Fruit fly (Drosophila melanogaster) whole organism, prepupa: ENCODE results near the gene Hecw.

Source experiments
- Blimp-1 ChIP-seq: fragments of 200-800 bp; sonication (Bioruptor generic); optimal IDR thresholded peaks from 3 replicates; lab custom pipeline; 2017; ENCODE audit warnings: missing biosample characterization, missing genetic modification characterization, mild to moderate bottlenecking, moderate library complexity, missing genetic modification reagents
- CG10631 ChIP-seq: fragments of 200-800 bp; sonication (Bioruptor generic); optimal IDR thresholded peaks from 2 replicates; lab custom pipeline; 2016; ENCODE audit warnings: missing biosample characterization, missing genetic modification characterization
- CG10669 ChIP-seq: fragments of 200-800 bp; sonication (Bioruptor generic); optimal IDR thresholded peaks from 3 replicates; lab custom pipeline; 2018; ENCODE audit warnings: missing biosample characterization, mild to moderate bottlenecking, missing genetic modification characterization, moderate library complexity
- CG11294 ChIP-seq: fragments of 200-800 bp; sonication (Bioruptor generic); IDR thresholded peaks from 2 replicates; pipeline ENCODE4 v1.3.6; 2022; ENCODE audit warnings: missing biosample characterization, missing genetic modification characterization
- CG11762 ChIP-seq: fragments of 200-800 bp; sonication (Bioruptor generic); optimal IDR thresholded peaks from 3 replicates; lab custom pipeline; 2016; ENCODE audit warnings: missing biosample characterization, missing genetic modification characterization; ENCODE audit not compliant: insufficient read depth
- CG11902 ChIP-seq: fragments of 200-800 bp; sonication (Bioruptor generic); optimal IDR thresholded peaks from 3 replicates; lab custom pipeline; 2016; ENCODE audit warnings: missing biosample characterization, missing genetic modification characterization
- CG15336 ChIP-seq: fragments of 200-800 bp; sonication (Bioruptor generic); IDR thresholded peaks from 2 replicates; pipeline ENCODE4 v1.3.6; 2022; ENCODE audit warnings: missing biosample characterization, missing genetic modification characterization
- CG1621 ChIP-seq: fragments of 200-800 bp; sonication (Bioruptor generic); optimal IDR thresholded peaks from 3 replicates; lab custom pipeline; 2018; ENCODE audit warnings: missing biosample characterization, mild to moderate bottlenecking, missing genetic modification characterization
- CG16779 ChIP-seq: fragments of 200-800 bp; sonication (Bioruptor generic); optimal IDR thresholded peaks from 3 replicates; lab custom pipeline; 2017; ENCODE audit warnings: missing biosample characterization, mild to moderate bottlenecking, missing genetic modification characterization
- CG3032 ChIP-seq: fragments of 200-800 bp; optimal IDR thresholded peaks from 2 replicates; lab custom pipeline; 2019; ENCODE audit warnings: missing biosample characterization, mild to moderate bottlenecking, missing genetic modification characterization, moderate library complexity
- CG31627 ChIP-seq: fragments of 200-800 bp; sonication (Bioruptor generic); optimal IDR thresholded peaks from 3 replicates; lab custom pipeline; 2016; ENCODE audit warnings: missing biosample characterization, missing genetic modification characterization
- CG32006 ChIP-seq: fragments of 200-800 bp; sonication (Bioruptor generic); optimal IDR thresholded peaks from 3 replicates; lab custom pipeline; 2017; ENCODE audit warnings: missing biosample characterization, mild to moderate bottlenecking, missing genetic modification characterization
- CG34406 ChIP-seq: fragments of 200-800 bp; sonication (Bioruptor generic); optimal IDR thresholded peaks from 3 replicates; lab custom pipeline; 2016; ENCODE audit warnings: missing biosample characterization, missing genetic modification characterization
- CG3919 ChIP-seq: fragments of 200-800 bp; sonication (Bioruptor generic); optimal IDR thresholded peaks from 3 replicates; lab custom pipeline; 2016; ENCODE audit warnings: missing biosample characterization, missing genetic modification characterization
- CG6163 ChIP-seq: fragments of 200-800 bp; sonication (Bioruptor generic); IDR thresholded peaks from 3 replicates; pipeline ENCODE4 v1.3.6; 2022; ENCODE audit warnings: missing biosample characterization, missing genetic modification characterization
- CG6792 ChIP-seq: fragments of 200-800 bp; sonication (Bioruptor generic); optimal IDR thresholded peaks from 3 replicates; lab custom pipeline; 2016; ENCODE audit warnings: missing biosample characterization, missing genetic modification characterization
- CG6854 ChIP-seq: fragments of 200-800 bp; sonication (Bioruptor generic); optimal IDR thresholded peaks from 2 replicates; lab custom pipeline; 2017; ENCODE audit warnings: missing biosample characterization, mild to moderate bottlenecking, missing genetic modification characterization
- CG7368 ChIP-seq: fragments of 200-800 bp; sonication (Bioruptor generic); optimal IDR thresholded peaks from 3 replicates; lab custom pipeline; 2016; ENCODE audit warnings: missing biosample characterization, missing genetic modification characterization
- CG8119 ChIP-seq: fragments of 200-800 bp; sonication (Bioruptor generic); IDR thresholded peaks from 3 replicates; pipeline ENCODE4 v1.3.6; 2022; ENCODE audit warnings: missing biosample characterization, missing genetic modification characterization
- CG8319 ChIP-seq: fragments of 200-800 bp; sonication (Bioruptor generic); optimal IDR thresholded peaks from 3 replicates; lab custom pipeline; 2016; ENCODE audit warnings: missing biosample characterization, missing genetic modification characterization
- CG8632 ChIP-seq: fragments of 200-800 bp; sonication (Bioruptor generic); optimal IDR thresholded peaks from 3 replicates; lab custom pipeline; 2016; ENCODE audit warnings: missing biosample characterization, missing genetic modification characterization
- CG9139 ChIP-seq: fragments of 200-800 bp; sonication (Bioruptor generic); optimal IDR thresholded peaks from 3 replicates; lab custom pipeline; 2017; ENCODE audit warnings: missing biosample characterization, mild to moderate bottlenecking, missing genetic modification characterization
- Eip78C ChIP-seq: fragments of 200-800 bp; sonication (Bioruptor generic); peaks from one replicate; lab custom pipeline; 2016; ENCODE audit warnings: missing biosample characterization, missing genetic modification characterization
- Eip93F ChIP-seq: fragments of 200-800 bp; sonication (Bioruptor generic); optimal IDR thresholded peaks from 2 replicates; lab custom pipeline; 2016; ENCODE audit warnings: missing biosample characterization, mild to moderate bottlenecking, missing genetic modification characterization
- Ets21C ChIP-seq: fragments of 200-800 bp; sonication (Bioruptor generic); optimal IDR thresholded peaks from 3 replicates; lab custom pipeline; 2016; ENCODE audit warnings: missing biosample characterization, missing genetic modification characterization
- Gug ChIP-seq: fragments of 200-800 bp; sonication (Bioruptor generic); IDR thresholded peaks from 2 replicates; pipeline ENCODE4 v1.3.6; 2022; ENCODE audit warnings: missing biosample characterization, missing genetic modification characterization
- Hr38 ChIP-seq: sonication (Bioruptor generic); optimal IDR thresholded peaks from 2 replicates; lab custom pipeline; 2016; ENCODE audit warnings: missing biosample characterization, missing genetic modification characterization
- Met ChIP-seq: fragments of 200-800 bp; sonication (Bioruptor generic); optimal IDR thresholded peaks from 3 replicates; lab custom pipeline; 2016; ENCODE audit warnings: missing biosample characterization, missing genetic modification characterization
- Sox102F ChIP-seq: fragments of 200-800 bp; sonication (Bioruptor generic); optimal IDR thresholded peaks from 2 replicates; lab custom pipeline; 2016; ENCODE audit warnings: missing biosample characterization, mild to moderate bottlenecking, missing genetic modification characterization
- Sox14 ChIP-seq: fragments of 200-800 bp; sonication (Bioruptor generic); optimal IDR thresholded peaks from 3 replicates; lab custom pipeline; 2016; ENCODE audit warnings: missing biosample characterization, missing genetic modification characterization
- achi ChIP-seq: fragments of 200-800 bp; sonication (Bioruptor generic); optimal IDR thresholded peaks from 3 replicates; lab custom pipeline; 2016; ENCODE audit warnings: missing biosample characterization, missing genetic modification characterization
- acj6 ChIP-seq: fragments of 200-800 bp; sonication (Bioruptor generic); optimal IDR thresholded peaks from 3 replicates; lab custom pipeline; 2016; ENCODE audit warnings: missing biosample characterization, missing genetic modification characterization
- cyc ChIP-seq: fragments of 200-800 bp; sonication (Bioruptor generic); optimal IDR thresholded peaks from 3 replicates; lab custom pipeline; 2016; ENCODE audit warnings: missing biosample characterization, missing genetic modification characterization
- dac ChIP-seq: fragments of 200-800 bp; sonication (Bioruptor generic); optimal IDR thresholded peaks from 2 replicates; lab custom pipeline; 2017; ENCODE audit warnings: missing biosample characterization, mild to moderate bottlenecking, missing genetic modification characterization
- dsx ChIP-seq: fragments of 200-800 bp; optimal IDR thresholded peaks from 3 replicates; lab custom pipeline; 2019; ENCODE audit warnings: missing biosample characterization, mild to moderate bottlenecking, missing genetic modification characterization, moderate library complexity; ENCODE audit not compliant: poor library complexity, severe bottlenecking
- eg ChIP-seq: fragments of 200-800 bp; sonication (Bioruptor generic); IDR thresholded peaks from 3 replicates; pipeline ENCODE4 v1.3.6; 2022; ENCODE audit warnings: missing biosample characterization, missing genetic modification characterization
- fd85E ChIP-seq: fragments of 200-800 bp; sonication (Bioruptor generic); optimal IDR thresholded peaks from 3 replicates; lab custom pipeline; 2016; ENCODE audit warnings: missing biosample characterization, missing genetic modification characterization
- lz ChIP-seq: fragments of 200-800 bp; sonication (Bioruptor generic); optimal IDR thresholded peaks from 3 replicates; lab custom pipeline; 2016; ENCODE audit warnings: missing biosample characterization, missing genetic modification characterization
- net ChIP-seq: fragments of 200-800 bp; sonication (Bioruptor generic); optimal IDR thresholded peaks from 3 replicates; lab custom pipeline; 2016; ENCODE audit warnings: missing biosample characterization, missing genetic modification characterization
- salr ChIP-seq, 2 experiments: fragments of 200-800 bp; sonication (Bioruptor generic); optimal IDR thresholded peaks; 3 replicates each; lab custom pipeline; 2016 to 2018; ENCODE audit warnings: missing biosample characterization in 2 of 2, missing genetic modification characterization in 2 of 2, mild to moderate bottlenecking in 1 of 2
- spab ChIP-seq: fragments of 200-800 bp; sonication (Bioruptor generic); optimal IDR thresholded peaks from 2 replicates; lab custom pipeline; 2017; ENCODE audit warnings: missing biosample characterization, mild to moderate bottlenecking, missing genetic modification characterization, missing genetic modification reagents
- ss ChIP-seq, 2 experiments: fragments of 200-800 bp; sonication (Bioruptor generic); optimal IDR thresholded peaks; 2 replicates in 1 of 2; 3 replicates in 1 of 2; lab custom pipeline; 2017 to 2018; ENCODE audit warnings: mild to moderate bottlenecking in 2 of 2, missing biosample characterization in 2 of 2, missing genetic modification characterization in 2 of 2, moderate library complexity in 1 of 2
- svp ChIP-seq: fragments of 200-800 bp; sonication (Bioruptor generic); peaks from one replicate; lab custom pipeline; 2016; ENCODE audit warnings: missing biosample characterization, missing genetic modification characterization
- vri ChIP-seq: fragments of 200-800 bp; sonication (Bioruptor generic); optimal IDR thresholded peaks from 3 replicates; lab custom pipeline; 2016; ENCODE audit warnings: missing biosample characterization, mild to moderate bottlenecking, missing genetic modification characterization

Gene Hecw

dm6 chrX:9655989-9656713 lies 47.4 kb downstream of the Hecw start (continued):
- TF ChIP-seq net: no peak
- TF ChIP-seq CG7368 (GFP tag; lab: Kevin White, UChicago): peak; percentile 21
- TF ChIP-seq CG3032: peak; percentile 72
- peak; percentile 9 to 48 for TF ChIP-seq salr (GFP tag; optimal IDR thresholded peaks at IDR 0.05; lab: Kevin White, UChicago)
- peak; percentile 24; the same call in 1 of the 3 replicates for TF ChIP-seq CG6163 (GFP tag; lab: Robert Waterston, UW)
- TF ChIP-seq CG3919 (GFP tag; lab: Kevin White, UChicago): peak; percentile 54
- TF ChIP-seq CG8319: peak; percentile 19
- TF ChIP-seq cyc (GFP tag; lab: Kevin White, UChicago): peak; percentile 46
- TF ChIP-seq fd85E (GFP tag; lab: Kevin White, UChicago): no peak
- TF ChIP-seq CG9139: no peak
- TF ChIP-seq CG15336 (GFP tag; lab: Robert Waterston, UW): no peak; the same call in 1 of the 2 replicates
- peak; percentile 82 for TF ChIP-seq dsx
- TF ChIP-seq achi (GFP tag; lab: Kevin White, UChicago): peak; percentile 44
- peak; percentile 81 for TF ChIP-seq svp
- TF ChIP-seq CG6854 (GFP tag; lab: Kevin White, UChicago): no peak
- TF ChIP-seq Sox14 (GFP tag; lab: Kevin White, UChicago): peak; percentile 40
- TF ChIP-seq CG34406 (GFP tag; lab: Kevin White, UChicago): peak; percentile 32
- peak; percentile 37 for TF ChIP-seq Sox102F (GFP tag; lab: Kevin White, UChicago)
- TF ChIP-seq CG8632 (GFP tag; lab: Kevin White, UChicago): peak; percentile 39
- TF ChIP-seq acj6: peak; percentile 61
- peak; percentile 41 for TF ChIP-seq Ets21C
- TF ChIP-seq eg (GFP tag; lab: Robert Waterston, UW): no peak; the same call in 2 of the 3 replicates
- peak; percentile 24 for TF ChIP-seq CG11902 (GFP tag; lab: Kevin White, UChicago)

dm6 chrX:9658095-9658838 lies 49.5 kb downstream of the Hecw start:
- TF ChIP-seq salr (GFP tag; optimal IDR thresholded peaks at IDR 0.05; lab: Kevin White, UChicago) (peak in 1 of 2 experiments; percentile 2), CG8632 (GFP tag; lab: Kevin White, UChicago) (peak; percentile 19), dsx (no peak), CG9139 (no peak), CG8119 (no peak), ss (GFP tag; optimal IDR thresholded peaks at IDR 0.05; lab: Kevin White, UChicago) (peak; percentile 46 to 75), Sox102F (GFP tag; lab: Kevin White, UChicago) (peak; percentile 66), Eip93F (GFP tag; lab: Kevin White, UChicago) (no peak), Sox14 (GFP tag; lab: Kevin White, UChicago) (peak; percentile 74), CG11294 (no peak), CG6163 (GFP tag; lab: Robert Waterston, UW) (0 out of 3 replicates have a peak, but pooled peaks have one; percentile 44), lz (GFP tag; lab: Kevin White, UChicago) (peak; percentile 35), achi (GFP tag; lab: Kevin White, UChicago) (peak; percentile 4), net (peak; percentile 26), spab (GFP tag; lab: Kevin White, UChicago) (no peak), CG10631 (no peak), Gug (GFP tag; lab: Robert Waterston, UW) (no peak), CG1621 (tag; lab: Kevin White, UChicago) (no peak), CG10669 (GFP tag; lab: Kevin White, UChicago) (no peak), CG34406 (GFP tag; lab: Kevin White, UChicago) (no peak), CG16779 (tag; lab: Kevin White, UChicago) (no peak), CG32006 (GFP tag; lab: Kevin White, UChicago) (peak; percentile 16), CG11762 (no peak), Blimp-1 (peak; percentile 95), CG6792 (peak; percentile 29), Met (GFP tag; lab: Kevin White, UChicago) (peak; percentile 49), CG8319 (no peak), vri (GFP tag; lab: Kevin White, UChicago) (peak; percentile 50), eg (GFP tag; lab: Robert Waterston, UW) (peak; percentile 19; the same call in 1 of the 3 replicates), cyc (GFP tag; lab: Kevin White, UChicago) (peak; percentile 28), CG3919 (GFP tag; lab: Kevin White, UChicago) (peak; percentile 41), fd85E (GFP tag; lab: Kevin White, UChicago) (no peak), CG31627 (GFP tag; lab: Kevin White, UChicago) (peak; percentile 19), dac (GFP tag; lab: Kevin White, UChicago) (no peak), Eip78C (GFP tag; lab: Kevin White, UChicago) (peak; percentile 70), Hr38 (no peak), CG7368 (GFP tag; lab: Kevin White, UChicago) (peak; percentile 13), CG11902 (GFP tag; lab: Kevin White, UChicago) (no peak), CG6854 (GFP tag; lab: Kevin White, UChicago) (no peak)
